Worm (Caenorhabditis elegans) whole organism, late embryonic: ENCODE measurements around the gene T16G12.1.
A peak's percentile ranks its signal among the peaks of the same experiment; 100 is the strongest.

Experiments used
- K09A11.1 ChIP-seq: sonication (generic microtip); optimal IDR thresholded peaks from 2 replicates; lab custom pipeline; 2017; ENCODE audit warnings: antibody characterized with exemption, mild to moderate bottlenecking, missing genetic modification characterization, missing compliant biosample characterization; ENCODE audit not compliant: insufficient read depth
- T23F11.4 ChIP-seq: fragments of 200-800 bp; sonication (Bioruptor generic); optimal IDR thresholded peaks from 2 replicates; lab custom pipeline; 2018; ENCODE audit warnings: mild to moderate bottlenecking, missing genetic modification characterization, missing compliant biosample characterization
- ama-1 ChIP-seq: fragments of 150-350 bp; optimal IDR thresholded peaks from 2 replicates; lab custom pipeline; 2014
- ceh-14 ChIP-seq: sonication (generic microtip); optimal IDR thresholded peaks from 2 replicates; lab custom pipeline; 2016; ENCODE audit warnings: missing genotype, missing genetic modification characterization, missing compliant biosample characterization
- ceh-19 ChIP-seq: fragments of 200-800 bp; sonication (Bioruptor generic); optimal IDR thresholded peaks from 2 replicates; lab custom pipeline; 2018; ENCODE audit warnings: mild to moderate bottlenecking, missing genetic modification characterization, missing compliant biosample characterization
- ceh-2 ChIP-seq: sonication (generic microtip); optimal IDR thresholded peaks from 2 replicates; lab custom pipeline; 2016; ENCODE audit warnings: missing genotype, missing genetic modification characterization, missing compliant biosample characterization
- ceh-24 ChIP-seq: sonication (generic microtip); optimal IDR thresholded peaks from 2 replicates; lab custom pipeline; 2016; ENCODE audit warnings: mild to moderate bottlenecking, missing genetic modification characterization, missing compliant biosample characterization
- ceh-30 ChIP-seq: fragments of 150-350 bp; optimal IDR thresholded peaks from 2 replicates; lab custom pipeline; 2014; ENCODE audit warnings: missing biosample characterization, missing genetic modification characterization
- ceh-31 ChIP-seq: sonication (generic microtip); optimal IDR thresholded peaks from 2 replicates; lab custom pipeline; 2016; ENCODE audit warnings: missing genetic modification characterization, missing compliant biosample characterization
- ceh-34 ChIP-seq: sonication (generic microtip); optimal IDR thresholded peaks from 2 replicates; lab custom pipeline; 2016; ENCODE audit warnings: mild to moderate bottlenecking, missing genetic modification characterization, missing compliant biosample characterization
- che-1 ChIP-seq: sonication (generic microtip); optimal IDR thresholded peaks from 2 replicates; lab custom pipeline; 2016; ENCODE audit warnings: mild to moderate bottlenecking, missing genetic modification characterization, missing compliant biosample characterization
- dve-1 ChIP-seq: sonication (generic microtip); optimal IDR thresholded peaks from 2 replicates; lab custom pipeline; 2017; ENCODE audit warnings: antibody characterized with exemption, mild to moderate bottlenecking, missing genetic modification characterization, missing compliant biosample characterization
- elt-2 ChIP-seq: sonication (generic microtip); optimal IDR thresholded peaks from 2 replicates; lab custom pipeline; 2016; ENCODE audit warnings: missing genetic modification reagents, missing genetic modification characterization, missing compliant biosample characterization
- eyg-1 ChIP-seq: sonication (generic microtip); optimal IDR thresholded peaks from 2 replicates; lab custom pipeline; 2016; ENCODE audit warnings: missing genotype, missing genetic modification characterization, missing compliant biosample characterization
- fkh-6 ChIP-seq: sonication (generic microtip); optimal IDR thresholded peaks from 2 replicates; lab custom pipeline; 2016; ENCODE audit warnings: missing genetic modification characterization, missing compliant biosample characterization
- hlh-13 ChIP-seq: fragments of 200-800 bp; sonication (Bioruptor generic); optimal IDR thresholded peaks from 2 replicates; lab custom pipeline; 2018; ENCODE audit warnings: mild to moderate bottlenecking, missing genetic modification characterization, missing compliant biosample characterization
- hlh-8 ChIP-seq: sonication (generic microtip); optimal IDR thresholded peaks from 2 replicates; lab custom pipeline; 2016; ENCODE audit warnings: missing genotype, missing genetic modification characterization, missing compliant biosample characterization
- lin-11 ChIP-seq: fragments of 200-800 bp; sonication (Bioruptor generic); optimal IDR thresholded peaks from 2 replicates; lab custom pipeline; 2018; ENCODE audit warnings: mild to moderate bottlenecking, missing genetic modification characterization, missing compliant biosample characterization
- mec-3 ChIP-seq: sonication (generic microtip); optimal IDR thresholded peaks from 2 replicates; lab custom pipeline; 2016; ENCODE audit warnings: borderline replicate concordance, missing genetic modification characterization, missing compliant biosample characterization
- nhr-11 ChIP-seq: fragments of 150-350 bp; optimal IDR thresholded peaks from 2 replicates; lab custom pipeline; 2014; ENCODE audit warnings: missing biosample characterization, missing genetic modification characterization
- nhr-232 ChIP-seq: sonication (generic microtip); optimal IDR thresholded peaks from 2 replicates; lab custom pipeline; 2016; ENCODE audit warnings: missing genetic modification characterization, missing compliant biosample characterization
- pat-9 ChIP-seq: fragments of 200-800 bp; sonication (Bioruptor generic); optimal IDR thresholded peaks from 2 replicates; lab custom pipeline; 2018; ENCODE audit warnings: mild to moderate bottlenecking, missing genetic modification characterization, moderate library complexity, missing compliant biosample characterization
- pha-4 ChIP-seq: fragments of 150-350 bp; optimal IDR thresholded peaks from 2 replicates; lab custom pipeline; 2018; ENCODE audit warnings: missing biosample characterization, missing genetic modification reagents, missing genetic modification characterization
- pqm-1 ChIP-seq: sonication (generic microtip); optimal IDR thresholded peaks from 2 replicates; lab custom pipeline; 2016; ENCODE audit warnings: missing genetic modification characterization, missing compliant biosample characterization
- pros-1 ChIP-seq: fragments of 150-350 bp; optimal IDR thresholded peaks from 2 replicates; lab custom pipeline; 2014; ENCODE audit warnings: missing biosample characterization, missing genetic modification reagents, missing genetic modification characterization
- ref-2 ChIP-seq: sonication (generic microtip); optimal IDR thresholded peaks from 2 replicates; lab custom pipeline; 2016; ENCODE audit warnings: missing genetic modification characterization, missing compliant biosample characterization
- rnt-1 ChIP-seq: sonication (generic microtip); optimal IDR thresholded peaks from 2 replicates; lab custom pipeline; 2016; ENCODE audit warnings: missing genetic modification characterization, missing compliant biosample characterization
- sox-4 ChIP-seq: sonication (generic microtip); optimal IDR thresholded peaks from 2 replicates; lab custom pipeline; 2017; ENCODE audit warnings: mild to moderate bottlenecking, missing genetic modification characterization, inconsistent platforms, missing compliant biosample characterization
- ttx-3 ChIP-seq: sonication (generic microtip); optimal IDR thresholded peaks from 2 replicates; lab custom pipeline; 2016; ENCODE audit warnings: missing genetic modification reagents, missing genetic modification characterization, missing compliant biosample characterization
- unc-3 ChIP-seq, 2 experiments: fragments of 200-800 bp in 1 of 2; sonication (Bioruptor generic) in 1 of 2; sonication (generic microtip) in 1 of 2; conservative IDR thresholded peaks in 1 of 2; optimal IDR thresholded peaks in 1 of 2; 2 replicates each; pipeline versions ENCODE4 v1.3.6 to Lab custom; 2016 to 2022; ENCODE audit warnings: missing compliant biosample characterization in 2 of 2, missing genetic modification characterization in 2 of 2, missing genetic modification reagents in 1 of 2
- unc-42 ChIP-seq: sonication (generic microtip); optimal IDR thresholded peaks from 2 replicates; lab custom pipeline; 2016; ENCODE audit warnings: missing genotype, missing genetic modification characterization, missing compliant biosample characterization
- unc-55 ChIP-seq: sonication (generic microtip); optimal IDR thresholded peaks from 2 replicates; lab custom pipeline; 2017; ENCODE audit warnings: missing biosample characterization, missing genetic modification reagents, missing genetic modification characterization

Gene T16G12.1

ce11 chrIII:10030549-10030948 lies 19.1 kb downstream of the T16G12.1 start, which contains the start of gene M04D8.4:
M04D8.4 (minus strand) TSS chrIII:10030649.
- TF ChIP-seq ama-1 (lab: Kevin White, UChicago) (no peak), hlh-8 (tag; lab: Kevin White, UChicago) (no peak), ceh-34 (tag; lab: Kevin White, UChicago) (no peak), ceh-14 (tag; lab: Kevin White, UChicago) (no peak), unc-55 (GFP tag; lab: Kevin White, UChicago) (no peak), ref-2 (tag; lab: Kevin White, UChicago) (no peak), ceh-31 (tag; lab: Kevin White, UChicago) (no peak), ceh-2 (tag; lab: Kevin White, UChicago) (no peak), elt-2 (tag; lab: Kevin White, UChicago) (no peak), ceh-24 (tag; lab: Kevin White, UChicago) (no peak), lin-11 (tag; lab: Kevin White, UChicago) (no peak), pqm-1 (tag; lab: Kevin White, UChicago) (no peak), pha-4 (tag; lab: Kevin White, UChicago) (no peak), K09A11.1 (no peak), nhr-232 (tag; lab: Kevin White, UChicago) (no peak), hlh-13 (GFP tag; lab: Kevin White, UChicago) (no peak)

DNA sequence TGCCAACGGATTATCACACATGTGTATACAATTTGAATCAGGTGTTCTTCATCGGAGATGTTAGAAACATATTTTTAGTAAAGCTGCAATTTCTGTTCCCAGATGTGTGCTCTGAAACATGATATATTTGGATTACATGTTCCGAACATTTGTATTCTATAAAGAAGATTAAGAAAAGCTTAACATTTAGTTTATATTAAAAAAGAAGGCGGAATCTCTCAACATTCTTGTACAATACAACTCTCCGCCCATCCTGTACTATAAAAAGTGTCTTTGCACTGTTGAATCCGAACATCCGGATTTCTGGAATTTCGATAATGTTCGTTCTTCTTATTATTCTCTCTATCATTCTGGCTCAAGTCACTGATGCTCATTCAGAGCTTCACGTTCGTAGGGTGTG lies 21.7 kb downstream of the T16G12.1 start, which contains the start of gene ins-23:
ins-23 (plus strand) TSS at position 301 of the 400 bp plus-strand sequence.
- TF ChIP-seq unc-3 (GFP tag; conservative IDR thresholded peaks at IDR 0.05; lab: Robert Waterston, UW) (no peak), unc-3 (tag; optimal IDR thresholded peaks at IDR 0.05; lab: Kevin White, UChicago) (no peak), nhr-11 (no peak), ceh-19 (GFP tag; lab: Kevin White, UChicago) (no peak)

- TF ChIP-seq che-1 (tag; lab: Kevin White, UChicago) (no peak), unc-3 (GFP tag; conservative IDR thresholded peaks at IDR 0.05; lab: Robert Waterston, UW) (no peak), unc-3 (tag; optimal IDR thresholded peaks at IDR 0.05; lab: Kevin White, UChicago) (no peak), T23F11.4 (GFP tag; lab: Kevin White, UChicago) (no peak), hlh-13 (GFP tag; lab: Kevin White, UChicago) (no peak)
Measured at ce11 chrIII:10025989-10026388, 23.7 kb downstream of the T16G12.1 start, which contains the start of gene ins-22. ins-22 (plus strand) TSS chrIII:10026289.

DNA sequence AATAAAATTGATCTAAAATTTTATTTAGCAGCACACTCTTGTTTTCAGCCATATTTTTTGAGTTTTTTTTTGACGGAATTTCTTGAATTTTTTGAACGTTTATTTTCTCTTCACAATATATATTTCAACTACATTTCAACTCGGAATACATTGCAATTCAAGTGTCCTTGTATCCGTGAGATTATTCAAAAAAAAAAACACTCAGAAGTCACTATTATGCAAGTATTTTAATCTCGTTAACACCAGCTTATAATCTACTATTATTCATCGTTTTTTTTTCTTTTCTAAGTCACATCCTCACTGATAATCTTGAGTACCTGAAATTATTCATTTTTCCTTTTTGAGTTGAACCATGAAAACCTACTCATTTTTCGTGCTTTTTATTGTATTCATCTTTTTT lies 26.2 kb downstream of the T16G12.1 start, which contains the start of gene ins-21:
ins-21 (plus strand) TSS at position 301 of the 400 bp plus-strand sequence.
- TF ChIP-seq unc-55 (GFP tag; lab: Kevin White, UChicago): no peak
- no peak for TF ChIP-seq sox-4 (tag; lab: Kevin White, UChicago)
- TF ChIP-seq eyg-1 (tag; lab: Kevin White, UChicago): no peak
- TF ChIP-seq mec-3 (tag; lab: Kevin White, UChicago): no peak
- no peak for TF ChIP-seq rnt-1 (tag; lab: Kevin White, UChicago)
- no peak for TF ChIP-seq che-1 (tag; lab: Kevin White, UChicago)
- no peak for TF ChIP-seq hlh-8 (tag; lab: Kevin White, UChicago)
- TF ChIP-seq elt-2 (tag; lab: Kevin White, UChicago): no peak
- TF ChIP-seq dve-1 (tag; lab: Kevin White, UChicago): no peak
- TF ChIP-seq ttx-3 (tag; lab: Kevin White, UChicago): no peak
- TF ChIP-seq ceh-30 (tag; lab: Kevin White, UChicago): no peak
- no peak for TF ChIP-seq pros-1
- TF ChIP-seq T23F11.4 (GFP tag; lab: Kevin White, UChicago): no peak
- no peak for TF ChIP-seq pat-9 (tag; lab: Kevin White, UChicago)
- no peak for TF ChIP-seq fkh-6 (tag; lab: Kevin White, UChicago)

DNA sequence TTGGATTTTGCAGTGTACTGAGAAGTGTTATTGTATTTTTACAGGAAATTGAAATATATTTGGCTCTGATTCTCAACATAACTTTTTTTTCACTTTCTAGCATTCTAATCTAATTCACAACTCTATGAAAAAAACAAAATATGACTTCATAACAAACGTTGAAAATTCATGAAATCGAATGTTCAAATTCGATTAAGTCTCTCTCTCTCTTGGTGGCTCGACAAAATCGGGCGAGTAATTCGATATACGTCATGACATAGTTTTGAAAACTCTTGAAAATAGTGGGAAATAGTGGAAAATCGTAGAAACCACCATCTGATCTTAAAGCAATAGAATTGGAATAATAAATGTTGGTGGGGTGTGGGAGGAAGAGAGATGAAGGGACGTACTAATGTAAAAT lies 31.6 kb downstream of the T16G12.1 start:
- peak; percentile 92 for TF ChIP-seq unc-42 (tag; lab: Kevin White, UChicago)
- TF ChIP-seq pros-1: no peak
- TF ChIP-seq, all 69 proteins: peak for 1
